Worm (Caenorhabditis elegans) whole organism, early embryonic: Measurements from ENCODE around the gene T01B7.13.

Experiments
- B0310.2 ChIP-seq: sonication (generic microtip); optimal IDR thresholded peaks from 2 replicates; lab custom pipeline; 2016; ENCODE audit warnings: mild to moderate bottlenecking, missing genetic modification characterization, missing compliant biosample characterization
- F13C5.2 ChIP-seq: sonication (generic microtip); optimal IDR thresholded peaks from 2 replicates; lab custom pipeline; 2017; ENCODE audit warnings: mild to moderate bottlenecking, missing genetic modification characterization, inconsistent platforms, missing compliant biosample characterization
- aly-1 ChIP-seq: sonication (generic microtip); optimal IDR thresholded peaks from 2 replicates; lab custom pipeline; 2016; ENCODE audit warnings: missing genetic modification characterization, missing compliant biosample characterization
- ama-1 ChIP-seq: fragments of 150-350 bp; optimal IDR thresholded peaks from 2 replicates; lab custom pipeline; 2014
- ceh-13 ChIP-seq: fragments of 200-800 bp; sonication (Bioruptor generic); optimal IDR thresholded peaks from 2 replicates; lab custom pipeline; 2018; ENCODE audit warnings: mild to moderate bottlenecking, missing genetic modification characterization, missing compliant biosample characterization
- ceh-36 ChIP-seq: sonication (generic microtip); optimal IDR thresholded peaks from 2 replicates; lab custom pipeline; 2016; ENCODE audit warnings: missing genetic modification characterization, inconsistent platforms, missing compliant biosample characterization
- ets-7 ChIP-seq: sonication (generic microtip); optimal IDR thresholded peaks from 2 replicates; lab custom pipeline; 2016; ENCODE audit warnings: missing genotype, missing genetic modification characterization, missing compliant biosample characterization
- flt-1 ChIP-seq: fragments of 200-800 bp; sonication (Bioruptor generic); IDR thresholded peaks from 2 replicates; pipeline ENCODE4 v1.3.6; 2022; ENCODE audit warnings: missing genetic modification characterization, missing compliant biosample characterization
- hmbx-1 ChIP-seq: sonication (generic microtip); optimal IDR thresholded peaks from 2 replicates; lab custom pipeline; 2016; ENCODE audit warnings: mild to moderate bottlenecking, missing genetic modification characterization, missing compliant biosample characterization
- hmg-4 ChIP-seq: fragments of 200-800 bp; sonication (Bioruptor generic); optimal IDR thresholded peaks from 2 replicates; lab custom pipeline; 2018; ENCODE audit warnings: mild to moderate bottlenecking, missing genetic modification characterization, missing compliant biosample characterization
- hnd-1 ChIP-seq: sonication (generic microtip); optimal IDR thresholded peaks from 2 replicates; lab custom pipeline; 2016; ENCODE audit warnings: missing genetic modification characterization, missing compliant biosample characterization
- pes-1 ChIP-seq: fragments of 200-800 bp; sonication (Bioruptor generic); IDR thresholded peaks from 2 replicates; pipeline ENCODE4 v1.3.6; 2022; ENCODE audit warnings: missing genetic modification reagents, missing genetic modification characterization, missing compliant biosample characterization
- scrt-1 ChIP-seq: fragments of 200-800 bp; sonication (Bioruptor generic); IDR thresholded peaks from 2 replicates; pipeline ENCODE4 v1.3.6; 2022; ENCODE audit warnings: missing genetic modification characterization, missing compliant biosample characterization
- sea-1 ChIP-seq: fragments of 200-800 bp; sonication (Bioruptor generic); conservative IDR thresholded peaks from 2 replicates; pipeline ENCODE4 v1.3.6; 2022; ENCODE audit warnings: missing genetic modification characterization, missing compliant biosample characterization
- tbx-11 ChIP-seq: fragments of 200-800 bp; sonication (Bioruptor generic); IDR thresholded peaks from 2 replicates; pipeline ENCODE4 v1.3.6; 2022; ENCODE audit warnings: missing genetic modification characterization, missing compliant biosample characterization
- tbx-37 ChIP-seq: fragments of 200-800 bp; sonication (Bioruptor generic); conservative IDR thresholded peaks from 2 replicates; pipeline ENCODE4 v1.3.6; 2022; ENCODE audit warnings: missing genetic modification reagents, missing genetic modification characterization, missing compliant biosample characterization
- tra-4 ChIP-seq: sonication (generic microtip); optimal IDR thresholded peaks from 2 replicates; lab custom pipeline; 2017; ENCODE audit warnings: missing genetic modification characterization, missing compliant biosample characterization

Gene T01B7.13

ce11 chrII:8745449-8746297, 30.5 kb downstream of the T01B7.13 start:
- TF ChIP-seq flt-1 (no peak), hnd-1 (tag; lab: Kevin White, UChicago) (no peak), sea-1 (GFP tag; lab: Robert Waterston, UW) (no peak), scrt-1 (GFP tag; lab: Robert Waterston, UW) (no peak), tra-4 (tag; lab: Kevin White, UChicago) (no peak), tbx-11 (GFP tag; lab: Robert Waterston, UW) (no peak), B0310.2 (tag; lab: Kevin White, UChicago) (no peak), tbx-37 (GFP tag; lab: Robert Waterston, UW) (no peak), pes-1 (GFP tag; lab: Robert Waterston, UW) (no peak), ama-1 (lab: Kevin White, UChicago) (no peak), ceh-36 (no peak), ceh-13 (GFP tag; lab: Kevin White, UChicago) (no peak), hmbx-1 (no peak), hmg-4 (no peak), aly-1 (tag; lab: Kevin White, UChicago) (no peak)

- TF ChIP-seq hnd-1 (tag; lab: Kevin White, UChicago) = no peak
- no peak for TF ChIP-seq tra-4 (tag; lab: Kevin White, UChicago)
- no peak for TF ChIP-seq tbx-37 (GFP tag; lab: Robert Waterston, UW)
- TF ChIP-seq aly-1 (tag; lab: Kevin White, UChicago) = no peak
- TF ChIP-seq F13C5.2 (tag; lab: Kevin White, UChicago) = no peak
- TF ChIP-seq ets-7 (tag; lab: Kevin White, UChicago) = no peak
- TF ChIP-seq tbx-11 (GFP tag; lab: Robert Waterston, UW) = no peak
- no peak for TF ChIP-seq hmg-4
- TF ChIP-seq hmbx-1 = no peak
Observed at ce11 chrII:8746298-8746775, 31.1 kb downstream of the T01B7.13 start.

- TF ChIP-seq aly-1 (tag; lab: Kevin White, UChicago) = no peak
- no peak for TF ChIP-seq ets-7 (tag; lab: Kevin White, UChicago)
- TF ChIP-seq sea-1 (GFP tag; lab: Robert Waterston, UW) = 0 out of 2 replicates have a peak, but pooled peaks have one; percentile 21
- TF ChIP-seq hmbx-1 = no peak
- TF ChIP-seq tbx-11 (GFP tag; lab: Robert Waterston, UW) = 0 out of 2 replicates have a peak, but pooled peaks have one; percentile 54
Observed at ce11 chrII:8747246-8747938, 32.2 kb downstream of the T01B7.13 start.

- no peak for TF ChIP-seq ceh-13 (GFP tag; lab: Kevin White, UChicago)
- TF ChIP-seq hmg-4 = peak; percentile 73
- TF ChIP-seq F13C5.2 (tag; lab: Kevin White, UChicago) = peak; percentile 11
- no peak for TF ChIP-seq sea-1 (GFP tag; lab: Robert Waterston, UW)
- no peak for TF ChIP-seq flt-1
- no peak for TF ChIP-seq tbx-37 (GFP tag; lab: Robert Waterston, UW)
- TF ChIP-seq ets-7 (tag; lab: Kevin White, UChicago) = no peak
- peak; percentile 54; the same call in 1 of the 2 replicates for TF ChIP-seq scrt-1 (GFP tag; lab: Robert Waterston, UW)
- TF ChIP-seq ama-1 (lab: Kevin White, UChicago) = no peak
- no peak for TF ChIP-seq tra-4 (tag; lab: Kevin White, UChicago)
- TF ChIP-seq hnd-1 (tag; lab: Kevin White, UChicago) = no peak
- TF ChIP-seq aly-1 (tag; lab: Kevin White, UChicago) = no peak
- TF ChIP-seq hmbx-1 = no peak
- no peak for TF ChIP-seq ceh-36
- TF ChIP-seq B0310.2 (tag; lab: Kevin White, UChicago) = no peak
- TF ChIP-seq tbx-11 (GFP tag; lab: Robert Waterston, UW) = no peak
Observed at ce11 chrII:8747939-8748352, 32.7 kb downstream of the T01B7.13 start.

- no peak for TF ChIP-seq flt-1
- TF ChIP-seq ets-7 (tag; lab: Kevin White, UChicago) = no peak
- TF ChIP-seq ceh-36 = no peak
- TF ChIP-seq B0310.2 (tag; lab: Kevin White, UChicago) = no peak
- no peak for TF ChIP-seq hnd-1 (tag; lab: Kevin White, UChicago)
Observed at ce11 chrII:8748638-8749037, 33.4 kb downstream of the T01B7.13 start.

ce11 chrII:8749084-8749483, 33.9 kb downstream of the T01B7.13 start:
- TF ChIP-seq F13C5.2 (tag; lab: Kevin White, UChicago) (no peak), aly-1 (tag; lab: Kevin White, UChicago) (no peak), ceh-13 (GFP tag; lab: Kevin White, UChicago) (no peak)

ce11 chrII:8750056-8750455, 34.9 kb downstream of the T01B7.13 start:
- TF ChIP-seq ceh-13 (GFP tag; lab: Kevin White, UChicago) = no peak
- TF ChIP-seq sea-1 (GFP tag; lab: Robert Waterston, UW) = no peak
- TF ChIP-seq hmbx-1 = no peak
- no peak for TF ChIP-seq ceh-36
- TF ChIP-seq B0310.2 (tag; lab: Kevin White, UChicago) = no peak
- no peak for TF ChIP-seq hnd-1 (tag; lab: Kevin White, UChicago)
- no peak for TF ChIP-seq flt-1
- TF ChIP-seq aly-1 (tag; lab: Kevin White, UChicago) = no peak
- TF ChIP-seq pes-1 (GFP tag; lab: Robert Waterston, UW) = no peak
- TF ChIP-seq tbx-37 (GFP tag; lab: Robert Waterston, UW) = no peak
- TF ChIP-seq ets-7 (tag; lab: Kevin White, UChicago) = no peak
- TF ChIP-seq scrt-1 (GFP tag; lab: Robert Waterston, UW) = no peak
